Fruit fly (Drosophila melanogaster) whole organism, embryonic: ENCODE measurements around the gene CG14721.

ENCODE experiments used
- Aef1 ChIP-seq: fragments of 200-800 bp; sonication (Bioruptor generic); IDR thresholded peaks from 3 replicates; pipeline ENCODE4 v1.3.6; 2022; ENCODE audit warnings: missing biosample characterization, missing genetic modification characterization
- B-H1 ChIP-seq: fragments of 200-800 bp; sonication (Bioruptor generic); IDR thresholded peaks from 3 replicates; pipeline ENCODE4 v1.3.6; 2022; ENCODE audit warnings: missing biosample characterization, missing genetic modification characterization
- Bgb ChIP-seq: fragments of 200-800 bp; sonication (Bioruptor generic); IDR thresholded peaks from 2 replicates; pipeline ENCODE4 v1.3.6; 2022; ENCODE audit warnings: missing biosample characterization, missing genetic modification characterization; ENCODE audit not compliant: partially characterized antibody
- CG12659 ChIP-seq: fragments of 200-800 bp; sonication (Bioruptor generic); optimal IDR thresholded peaks from 3 replicates; lab custom pipeline; 2017; ENCODE audit warnings: mild to moderate bottlenecking, missing biosample characterization, missing genetic modification reagents, missing genetic modification characterization
- CG12769 ChIP-seq: fragments of 200-800 bp; sonication (Bioruptor generic); optimal IDR thresholded peaks from 2 replicates; lab custom pipeline; 2019; ENCODE audit warnings: missing biosample characterization, mild to moderate bottlenecking, missing genetic modification characterization, moderate library complexity
- CG14050 ChIP-seq: fragments of 200-800 bp; sonication (Bioruptor generic); IDR thresholded peaks from 3 replicates; pipeline ENCODE4 v1.3.6; 2022; ENCODE audit warnings: missing biosample characterization, missing genetic modification characterization
- CG15479 ChIP-seq: fragments of 200-800 bp; sonication (Bioruptor generic); optimal IDR thresholded peaks from 3 replicates; lab custom pipeline; 2019; ENCODE audit warnings: missing biosample characterization, mild to moderate bottlenecking, missing genetic modification characterization, moderate library complexity
- CG1603 ChIP-seq: fragments of 200-800 bp; sonication (Bioruptor generic); optimal IDR thresholded peaks from 2 replicates; lab custom pipeline; 2019; ENCODE audit warnings: missing biosample characterization, mild to moderate bottlenecking, missing genetic modification characterization, moderate library complexity
- CG16863 ChIP-seq: fragments of 200-800 bp; sonication (Bioruptor generic); optimal IDR thresholded peaks from 3 replicates; lab custom pipeline; 2016; ENCODE audit warnings: missing biosample characterization, missing genetic modification characterization
- CG17328 ChIP-seq: fragments of 200-800 bp; sonication (Bioruptor generic); IDR thresholded peaks from 2 replicates; pipeline ENCODE4 v1.3.6; 2022; ENCODE audit warnings: missing biosample characterization, missing genetic modification characterization
- CG18764 ChIP-seq: fragments of 200-800 bp; sonication (Bioruptor generic); optimal IDR thresholded peaks from 3 replicates; lab custom pipeline; 2016; ENCODE audit warnings: missing biosample characterization, missing genetic modification characterization
- CG2199 ChIP-seq: fragments of 200-800 bp; sonication (Bioruptor generic); IDR thresholded peaks from 3 replicates; pipeline ENCODE4 v1.3.6; 2022; ENCODE audit warnings: missing biosample characterization, missing genetic modification characterization
- CG2712 ChIP-seq: fragments of 200-800 bp; optimal IDR thresholded peaks from 3 replicates; lab custom pipeline; 2019; ENCODE audit warnings: missing biosample characterization, mild to moderate bottlenecking, missing genetic modification characterization, moderate library complexity
- CG34422 ChIP-seq: fragments of 200-800 bp; sonication (Bioruptor generic); IDR thresholded peaks from 3 replicates; pipeline ENCODE4 v1.3.6; 2022; ENCODE audit warnings: missing biosample characterization, missing genetic modification characterization
- CG42726 ChIP-seq: fragments of 200-800 bp; sonication (Bioruptor generic); IDR thresholded peaks from 2 replicates; pipeline ENCODE4 v1.3.6; 2022; ENCODE audit warnings: missing biosample characterization, missing genetic modification characterization; ENCODE audit not compliant: partially characterized antibody
- CG6272 ChIP-seq: fragments of 200-800 bp; sonication (Bioruptor generic); IDR thresholded peaks from 2 replicates; pipeline ENCODE4 v1.3.6; 2022; ENCODE audit warnings: missing biosample characterization, missing genetic modification characterization
- CG6765 ChIP-seq: fragments of 200-800 bp; sonication (Bioruptor generic); optimal IDR thresholded peaks from 3 replicates; lab custom pipeline; 2017; ENCODE audit warnings: missing biosample characterization, mild to moderate bottlenecking, missing genetic modification characterization
- CG7372 ChIP-seq: fragments of 200-800 bp; sonication (Bioruptor generic); IDR thresholded peaks from 2 replicates; pipeline ENCODE4 v1.3.6; 2022; ENCODE audit warnings: missing biosample characterization, missing genetic modification characterization
- CG7928 ChIP-seq: fragments of 200-800 bp; sonication (Bioruptor generic); optimal IDR thresholded peaks from 2 replicates; lab custom pipeline; 2017; ENCODE audit warnings: missing biosample characterization, mild to moderate bottlenecking, missing genetic modification characterization
- CG7963 ChIP-seq: fragments of 200-800 bp; sonication (Bioruptor generic); IDR thresholded peaks from 3 replicates; pipeline ENCODE4 v1.3.6; 2022; ENCODE audit warnings: missing biosample characterization, missing genetic modification characterization; ENCODE audit not compliant: partially characterized antibody
- CG8765 ChIP-seq: fragments of 200-800 bp; sonication (Bioruptor generic); IDR thresholded peaks from 2 replicates; pipeline ENCODE4 v1.3.6; 2022; ENCODE audit warnings: missing biosample characterization, missing genetic modification characterization
- Camta ChIP-seq: fragments of 200-800 bp; sonication (Bioruptor generic); optimal IDR thresholded peaks from 2 replicates; lab custom pipeline; 2016; ENCODE audit warnings: missing biosample characterization, missing genetic modification characterization
- Chrac-16 ChIP-seq: fragments of 200-800 bp; sonication (Bioruptor generic); optimal IDR thresholded peaks from 3 replicates; lab custom pipeline; 2016; ENCODE audit warnings: missing biosample characterization, missing genetic modification characterization
- D ChIP-seq, 2 experiments: fragments of 200-800 bp in 1 of 2; fragments of >200 bp in 1 of 2; sonication (Bioruptor generic) in 1 of 2; optimal IDR thresholded peaks; 2 replicates in 1 of 2; 3 replicates in 1 of 2; lab custom pipeline; 2017; ENCODE audit warnings: mild to moderate bottlenecking in 1 of 2, missing biosample characterization in 1 of 2, missing genetic modification characterization in 1 of 2, missing genetic modification reagents in 1 of 2
- Drgx ChIP-seq: fragments of 200-800 bp; sonication (Bioruptor generic); IDR thresholded peaks from 2 replicates; pipeline ENCODE4 v1.3.6; 2022; ENCODE audit warnings: missing biosample characterization, missing genetic modification characterization
- HLH3B ChIP-seq: fragments of 200-800 bp; sonication (Bioruptor generic); IDR thresholded peaks from 2 replicates; pipeline ENCODE4 v1.3.6; 2022; ENCODE audit warnings: missing biosample characterization, missing genetic modification characterization
- HLH54F ChIP-seq: fragments of 200-800 bp; sonication (Bioruptor generic); optimal IDR thresholded peaks from 3 replicates; lab custom pipeline; 2016; ENCODE audit warnings: missing biosample characterization, missing genetic modification characterization
- HLHmδ ChIP-seq: fragments of 200-800 bp; sonication (Bioruptor generic); optimal IDR thresholded peaks from 2 replicates; lab custom pipeline; 2018; ENCODE audit warnings: missing biosample characterization, mild to moderate bottlenecking, missing genetic modification characterization, moderate library complexity
- Lpt ChIP-seq: fragments of >200 bp; optimal IDR thresholded peaks from 2 replicates; lab custom pipeline; 2018; ENCODE audit warnings: missing biosample characterization, missing genetic modification characterization
- Max ChIP-seq: fragments of 200-800 bp; sonication (Bioruptor generic); optimal IDR thresholded peaks from 2 replicates; lab custom pipeline; 2016; ENCODE audit warnings: missing biosample characterization, mild to moderate bottlenecking, missing genetic modification characterization
- Med ChIP-seq: fragments of 200-800 bp; sonication (Bioruptor generic); peaks from one replicate; lab custom pipeline; 2016; ENCODE audit warnings: missing biosample characterization, missing genetic modification characterization, mild to moderate bottlenecking, inconsistent platforms, moderate library complexity
- Neu2 ChIP-seq: fragments of 200-800 bp; sonication (Bioruptor generic); optimal IDR thresholded peaks from 3 replicates; lab custom pipeline; 2016; ENCODE audit warnings: missing biosample characterization, missing genetic modification characterization, borderline replicate concordance
- NfI ChIP-seq: fragments of 200-800 bp; sonication (Bioruptor generic); optimal IDR thresholded peaks from 3 replicates; lab custom pipeline; 2018; ENCODE audit warnings: missing biosample characterization, mild to moderate bottlenecking, missing genetic modification characterization, moderate library complexity
- PHDP ChIP-seq: fragments of 200-800 bp; sonication (Bioruptor generic); optimal IDR thresholded peaks from 3 replicates; lab custom pipeline; 2018; ENCODE audit warnings: missing biosample characterization, mild to moderate bottlenecking, missing genetic modification characterization, moderate library complexity
- Ssrp ChIP-seq: fragments of 200-800 bp; sonication (Bioruptor generic); optimal IDR thresholded peaks from 2 replicates; lab custom pipeline; 2018; ENCODE audit warnings: missing biosample characterization, mild to moderate bottlenecking, missing genetic modification characterization, moderate library complexity
- Xrp1 ChIP-seq: fragments of 200-800 bp; sonication (Bioruptor generic); IDR thresholded peaks from 2 replicates; pipeline ENCODE4 v1.3.6; 2022; ENCODE audit warnings: missing biosample characterization, missing genetic modification characterization
- ci ChIP-seq: fragments of 200-800 bp; sonication (Bioruptor generic); IDR thresholded peaks from 3 replicates; pipeline ENCODE4 v1.3.6; 2022; ENCODE audit warnings: missing biosample characterization, missing genetic modification characterization
- crc ChIP-seq: fragments of 200-800 bp; sonication (Bioruptor generic); optimal IDR thresholded peaks from 2 replicates; lab custom pipeline; 2016; ENCODE audit warnings: missing biosample characterization, missing genetic modification characterization
- dmrt11E ChIP-seq: fragments of 200-800 bp; sonication (Bioruptor generic); optimal IDR thresholded peaks from 3 replicates; lab custom pipeline; 2018; ENCODE audit warnings: missing biosample characterization, mild to moderate bottlenecking, missing genetic modification characterization, moderate library complexity
- grn ChIP-seq: fragments of 200-800 bp; sonication (Bioruptor generic); optimal IDR thresholded peaks from 3 replicates; lab custom pipeline; 2017; ENCODE audit warnings: missing biosample characterization, missing genetic modification characterization
- gsb-n ChIP-seq: fragments of 200-800 bp; sonication (Bioruptor generic); optimal IDR thresholded peaks from 3 replicates; lab custom pipeline; 2018; ENCODE audit warnings: missing biosample characterization, mild to moderate bottlenecking, missing genetic modification characterization
- gt ChIP-seq: fragments of 200-800 bp; sonication (Bioruptor generic); IDR thresholded peaks from 2 replicates; pipeline ENCODE4 v1.3.6; 2022; ENCODE audit warnings: missing biosample characterization, missing genetic modification characterization
- kay ChIP-seq: fragments of 200-800 bp; sonication (Bioruptor generic); optimal IDR thresholded peaks from 2 replicates; lab custom pipeline; 2016; ENCODE audit warnings: missing biosample characterization, missing genetic modification characterization
- kni ChIP-seq: fragments of 200-800 bp; sonication (Bioruptor generic); optimal IDR thresholded peaks from 3 replicates; lab custom pipeline; 2017; ENCODE audit warnings: mild to moderate bottlenecking, missing biosample characterization, missing genetic modification reagents, missing genetic modification characterization
- mirr ChIP-seq: fragments of 200-800 bp; sonication (Bioruptor generic); optimal IDR thresholded peaks from 3 replicates; lab custom pipeline; 2018; ENCODE audit warnings: missing biosample characterization, mild to moderate bottlenecking, missing genetic modification characterization
- onecut ChIP-seq: fragments of 200-800 bp; sonication (Bioruptor generic); IDR thresholded peaks from 2 replicates; pipeline ENCODE4 v1.3.6; 2022; ENCODE audit warnings: missing biosample characterization, missing genetic modification characterization
- pros ChIP-seq: fragments of 200-800 bp; sonication (Bioruptor generic); optimal IDR thresholded peaks from 3 replicates; lab custom pipeline; 2019; ENCODE audit warnings: missing biosample characterization, mild to moderate bottlenecking, missing genetic modification characterization, moderate library complexity
- sisA ChIP-seq: fragments of 200-800 bp; sonication (Bioruptor generic); IDR thresholded peaks from 2 replicates; pipeline ENCODE4 v1.3.6; 2022; ENCODE audit warnings: missing biosample characterization, missing genetic modification characterization
- sna ChIP-seq: fragments of 200-800 bp; sonication (Bioruptor generic); IDR thresholded peaks from 2 replicates; pipeline ENCODE4 v1.3.6; 2022; ENCODE audit warnings: missing biosample characterization, missing genetic modification characterization; ENCODE audit not compliant: partially characterized antibody
- ttk ChIP-seq: fragments of 200-800 bp; sonication (Bioruptor generic); IDR thresholded peaks from 2 replicates; pipeline ENCODE4 v2.1.2; 2022; ENCODE audit warnings: missing biosample characterization, missing genetic modification characterization

The CG14721 gene

dm6 chr3R:11778879-11779278 lies 43.6 kb downstream of the CG14721 start (continued):
- no peak for TF ChIP-seq B-H1 (GFP tag; lab: Robert Waterston, UW)
- peak; percentile 88 for TF ChIP-seq D (optimal IDR thresholded peaks at IDR 0.05; lab: Kevin White, UChicago)
- no peak for TF ChIP-seq D (GFP tag; optimal IDR thresholded peaks at IDR 0.05; lab: Kevin White, UChicago)
- TF ChIP-seq CG16863 (GFP tag; lab: Kevin White, UChicago), result no peak
- TF ChIP-seq ttk (GFP tag; lab: Robert Waterston, UW), result peak; percentile 48; the same call in 1 of the 2 replicates
- peak; percentile 67 for TF ChIP-seq CG1603 (tag; lab: Kevin White, UChicago)
- no peak for TF ChIP-seq CG6765 (GFP tag; lab: Kevin White, UChicago)
- peak; percentile 57; the same call in 1 of the 2 replicates for TF ChIP-seq Drgx (GFP tag; lab: Robert Waterston, UW)
- peak; percentile 37; the same call in 1 of the 2 replicates for TF ChIP-seq sisA (GFP tag; lab: Robert Waterston, UW)
- TF ChIP-seq CG14050 (GFP tag; lab: Robert Waterston, UW), result no peak
- TF ChIP-seq CG7963 (GFP tag; lab: Robert Waterston, UW), result no peak
- TF ChIP-seq CG7928 (GFP tag; lab: Kevin White, UChicago), result no peak
- no peak for TF ChIP-seq Aef1 (GFP tag; lab: Robert Waterston, UW)
- peak; percentile 83 for TF ChIP-seq ci (GFP tag; lab: Robert Waterston, UW)
- no peak for TF ChIP-seq NfI (GFP tag; lab: Kevin White, UChicago)
- TF ChIP-seq onecut (GFP tag; lab: Robert Waterston, UW), result no peak
- TF ChIP-seq Camta (GFP tag; lab: Kevin White, UChicago), result no peak
- TF ChIP-seq CG42726, result no peak
- TF ChIP-seq Bgb, result peak; percentile 36
- TF ChIP-seq HLHmδ (GFP tag; lab: Kevin White, UChicago), result peak; percentile 42
- peak; percentile 64 for TF ChIP-seq pros
- TF ChIP-seq CG7372 (GFP tag; lab: Robert Waterston, UW), result no peak
- no peak for TF ChIP-seq Ssrp
- no peak for TF ChIP-seq kay
- 0 out of 3 replicates have a peak, but pooled peaks have one; percentile 52 for TF ChIP-seq CG2199 (GFP tag; lab: Robert Waterston, UW)
- no peak for TF ChIP-seq CG12659 (GFP tag; lab: Kevin White, UChicago)
- TF ChIP-seq Xrp1 (GFP tag; lab: Robert Waterston, UW), result 0 out of 2 replicates have a peak, but pooled peaks have one; percentile 4
- TF ChIP-seq crc (GFP tag; lab: Kevin White, UChicago), result no peak
- TF ChIP-seq CG8765 (GFP tag; lab: Robert Waterston, UW), result peak; percentile 49; the same call in 1 of the 2 replicates
- TF ChIP-seq gsb-n (tag; lab: Kevin White, UChicago), result no peak
- no peak for TF ChIP-seq CG6272 (GFP tag; lab: Robert Waterston, UW)
- TF ChIP-seq CG12769, result peak; percentile 66
- no peak for TF ChIP-seq mirr (GFP tag; lab: Kevin White, UChicago)
- no peak for TF ChIP-seq CG18764 (GFP tag; lab: Kevin White, UChicago)
- TF ChIP-seq Med (GFP tag; lab: Kevin White, UChicago), result peak; percentile 84
- TF ChIP-seq kni, result peak; percentile 49
- no peak for TF ChIP-seq HLH54F
- TF ChIP-seq CG17328 (GFP tag; lab: Robert Waterston, UW), result no peak
- TF ChIP-seq Neu2 (GFP tag; lab: Kevin White, UChicago), result no peak
- TF ChIP-seq CG2712 (tag; lab: Kevin White, UChicago), result no peak
- TF ChIP-seq HLH3B, result peak; percentile 53
- no peak for TF ChIP-seq Lpt
- TF ChIP-seq CG34422, result peak; percentile 40; the same call in 1 of the 3 replicates
- TF ChIP-seq PHDP (tag; lab: Kevin White, UChicago), result no peak
- no peak for TF ChIP-seq grn (GFP tag; lab: Kevin White, UChicago)
- no peak for TF ChIP-seq Chrac-16 (GFP tag; lab: Kevin White, UChicago)
- TF ChIP-seq Max (GFP tag; lab: Kevin White, UChicago), result no peak
- no peak for TF ChIP-seq gt (GFP tag; lab: Robert Waterston, UW)
- peak; percentile 98 for TF ChIP-seq CG15479 (GFP tag; lab: Kevin White, UChicago)
- no peak for TF ChIP-seq dmrt11E (tag; lab: Kevin White, UChicago)
- TF ChIP-seq sna, result 0 out of 2 replicates have a peak, but pooled peaks have one; percentile 20
